Worm (Caenorhabditis elegans) whole organism, early embryonic: ENCODE data around the gene srg-65.

Experiments used
- B0310.2 ChIP-seq: sonication (generic microtip); optimal IDR thresholded peaks from 2 replicates; lab custom pipeline; 2016; ENCODE audit warnings: mild to moderate bottlenecking, missing genetic modification characterization, missing compliant biosample characterization
- F13C5.2 ChIP-seq: sonication (generic microtip); optimal IDR thresholded peaks from 2 replicates; lab custom pipeline; 2017; ENCODE audit warnings: mild to moderate bottlenecking, missing genetic modification characterization, inconsistent platforms, missing compliant biosample characterization
- aly-1 ChIP-seq: sonication (generic microtip); optimal IDR thresholded peaks from 2 replicates; lab custom pipeline; 2016; ENCODE audit warnings: missing genetic modification characterization, missing compliant biosample characterization
- ama-1 ChIP-seq: fragments of 150-350 bp; optimal IDR thresholded peaks from 2 replicates; lab custom pipeline; 2014
- ceh-13 ChIP-seq: fragments of 200-800 bp; sonication (Bioruptor generic); optimal IDR thresholded peaks from 2 replicates; lab custom pipeline; 2018; ENCODE audit warnings: mild to moderate bottlenecking, missing genetic modification characterization, missing compliant biosample characterization
- ceh-36 ChIP-seq: sonication (generic microtip); optimal IDR thresholded peaks from 2 replicates; lab custom pipeline; 2016; ENCODE audit warnings: missing genetic modification characterization, inconsistent platforms, missing compliant biosample characterization
- ets-7 ChIP-seq: sonication (generic microtip); optimal IDR thresholded peaks from 2 replicates; lab custom pipeline; 2016; ENCODE audit warnings: missing genotype, missing genetic modification characterization, missing compliant biosample characterization
- flt-1 ChIP-seq: fragments of 200-800 bp; sonication (Bioruptor generic); IDR thresholded peaks from 2 replicates; pipeline ENCODE4 v1.3.6; 2022; ENCODE audit warnings: missing genetic modification characterization, missing compliant biosample characterization
- hmbx-1 ChIP-seq: sonication (generic microtip); optimal IDR thresholded peaks from 2 replicates; lab custom pipeline; 2016; ENCODE audit warnings: mild to moderate bottlenecking, missing genetic modification characterization, missing compliant biosample characterization
- hmg-4 ChIP-seq: fragments of 200-800 bp; sonication (Bioruptor generic); optimal IDR thresholded peaks from 2 replicates; lab custom pipeline; 2018; ENCODE audit warnings: mild to moderate bottlenecking, missing genetic modification characterization, missing compliant biosample characterization
- hnd-1 ChIP-seq: sonication (generic microtip); optimal IDR thresholded peaks from 2 replicates; lab custom pipeline; 2016; ENCODE audit warnings: missing genetic modification characterization, missing compliant biosample characterization
- pes-1 ChIP-seq: fragments of 200-800 bp; sonication (Bioruptor generic); IDR thresholded peaks from 2 replicates; pipeline ENCODE4 v1.3.6; 2022; ENCODE audit warnings: missing genetic modification reagents, missing genetic modification characterization, missing compliant biosample characterization
- scrt-1 ChIP-seq: fragments of 200-800 bp; sonication (Bioruptor generic); IDR thresholded peaks from 2 replicates; pipeline ENCODE4 v1.3.6; 2022; ENCODE audit warnings: missing genetic modification characterization, missing compliant biosample characterization
- sea-1 ChIP-seq: fragments of 200-800 bp; sonication (Bioruptor generic); conservative IDR thresholded peaks from 2 replicates; pipeline ENCODE4 v1.3.6; 2022; ENCODE audit warnings: missing genetic modification characterization, missing compliant biosample characterization
- tbx-11 ChIP-seq: fragments of 200-800 bp; sonication (Bioruptor generic); IDR thresholded peaks from 2 replicates; pipeline ENCODE4 v1.3.6; 2022; ENCODE audit warnings: missing genetic modification characterization, missing compliant biosample characterization
- tbx-37 ChIP-seq: fragments of 200-800 bp; sonication (Bioruptor generic); conservative IDR thresholded peaks from 2 replicates; pipeline ENCODE4 v1.3.6; 2022; ENCODE audit warnings: missing genetic modification reagents, missing genetic modification characterization, missing compliant biosample characterization
- tra-4 ChIP-seq: sonication (generic microtip); optimal IDR thresholded peaks from 2 replicates; lab custom pipeline; 2017; ENCODE audit warnings: missing genetic modification characterization, missing compliant biosample characterization

Gene srg-65

ce11 chrV:5499475-5499874 lies 14.7 kb upstream of the srg-65 start:
- TF ChIP-seq hmbx-1 (tag; lab: Kevin White, UChicago) (no peak), hnd-1 (no peak), tbx-37 (GFP tag; lab: Robert Waterston, UW) (no peak), ets-7 (no peak), aly-1 (no peak), pes-1 (GFP tag; lab: Robert Waterston, UW) (no peak), B0310.2 (tag; lab: Kevin White, UChicago) (no peak), tra-4 (no peak), flt-1 (GFP tag; lab: Robert Waterston, UW) (no peak), hmg-4 (GFP tag; lab: Kevin White, UChicago) (no peak), ceh-13 (GFP tag; lab: Kevin White, UChicago) (no peak), scrt-1 (GFP tag; lab: Robert Waterston, UW) (no peak), ceh-36 (no peak), tbx-11 (GFP tag; lab: Robert Waterston, UW) (no peak), F13C5.2 (no peak), ama-1 (lab: Kevin White, UChicago) (no peak), sea-1 (no peak)

- no peak for TF ChIP-seq pes-1 (GFP tag; lab: Robert Waterston, UW)
- TF ChIP-seq flt-1 (GFP tag; lab: Robert Waterston, UW), result no peak
- TF ChIP-seq ama-1 (lab: Kevin White, UChicago), result no peak
- TF ChIP-seq aly-1, result no peak
- TF ChIP-seq tbx-37 (GFP tag; lab: Robert Waterston, UW), result no peak
- TF ChIP-seq tra-4, result no peak
- TF ChIP-seq hnd-1, result no peak
- no peak for TF ChIP-seq tbx-11 (GFP tag; lab: Robert Waterston, UW)
- TF ChIP-seq B0310.2 (tag; lab: Kevin White, UChicago), result no peak
- no peak for TF ChIP-seq ceh-36
- TF ChIP-seq sea-1, result no peak
Measured at ce11 chrV:5493447-5493846, 8.7 kb upstream of the srg-65 start, which contains the start of gene T05C3.2. Gene T05C3.2, plus strand, starts transcription at chrV:5493747.

ce11 chrV:5490205-5490604 lies 5.4 kb upstream of the srg-65 start, which contains the start of gene T05C3.6:
Gene T05C3.6, plus strand, starts transcription at chrV:5490445.
- no peak for TF ChIP-seq aly-1
- no peak for TF ChIP-seq tbx-11 (GFP tag; lab: Robert Waterston, UW)
- no peak for TF ChIP-seq flt-1 (GFP tag; lab: Robert Waterston, UW)
- no peak for TF ChIP-seq ets-7
- TF ChIP-seq hmbx-1 (tag; lab: Kevin White, UChicago), result no peak
- TF ChIP-seq hmg-4 (GFP tag; lab: Kevin White, UChicago), result no peak
- no peak for TF ChIP-seq tbx-37 (GFP tag; lab: Robert Waterston, UW)
- no peak for TF ChIP-seq F13C5.2
- TF ChIP-seq ceh-36, result no peak
- no peak for TF ChIP-seq tra-4
- no peak for TF ChIP-seq ama-1 (lab: Kevin White, UChicago)
- TF ChIP-seq ceh-13 (GFP tag; lab: Kevin White, UChicago), result no peak
- no peak for TF ChIP-seq scrt-1 (GFP tag; lab: Robert Waterston, UW)
- TF ChIP-seq hnd-1, result no peak
- no peak for TF ChIP-seq pes-1 (GFP tag; lab: Robert Waterston, UW)
- TF ChIP-seq sea-1, result no peak
- TF ChIP-seq B0310.2 (tag; lab: Kevin White, UChicago), result no peak

ce11 chrV:5488766-5489165 lies 4.0 kb upstream of the srg-65 start, which contains the start of gene grl-18:
Gene grl-18, minus strand, starts transcription at chrV:5488866.
- no peak for TF ChIP-seq ets-7
- no peak for TF ChIP-seq tra-4
- TF ChIP-seq tbx-11 (GFP tag; lab: Robert Waterston, UW), result no peak
- TF ChIP-seq sea-1, result no peak

ce11 chrV:5487180-5487579 lies 2.4 kb upstream of the srg-65 start:
- TF ChIP-seq ceh-13 (GFP tag; lab: Kevin White, UChicago) (no peak), hmbx-1 (tag; lab: Kevin White, UChicago) (no peak), ama-1 (lab: Kevin White, UChicago) (no peak), tra-4 (no peak), hnd-1 (no peak), flt-1 (GFP tag; lab: Robert Waterston, UW) (no peak), hmg-4 (GFP tag; lab: Kevin White, UChicago) (no peak), pes-1 (GFP tag; lab: Robert Waterston, UW) (no peak), sea-1 (no peak), F13C5.2 (no peak), ceh-36 (no peak), tbx-11 (GFP tag; lab: Robert Waterston, UW) (no peak), B0310.2 (tag; lab: Kevin White, UChicago) (no peak), scrt-1 (GFP tag; lab: Robert Waterston, UW) (no peak), tbx-37 (GFP tag; lab: Robert Waterston, UW) (no peak), ets-7 (no peak)

ce11 chrV:5482315-5482714 lies 2.5 kb downstream of the srg-65 start, which contains the start of gene srg-66:
Gene srg-66, minus strand, starts transcription at chrV:5482415.
- no peak for TF ChIP-seq aly-1
- no peak for TF ChIP-seq tbx-11 (GFP tag; lab: Robert Waterston, UW)
- TF ChIP-seq hmg-4 (GFP tag; lab: Kevin White, UChicago), result no peak
- TF ChIP-seq tbx-37 (GFP tag; lab: Robert Waterston, UW), result no peak
- TF ChIP-seq hnd-1, result no peak
- TF ChIP-seq flt-1 (GFP tag; lab: Robert Waterston, UW), result no peak
- no peak for TF ChIP-seq scrt-1 (GFP tag; lab: Robert Waterston, UW)
- TF ChIP-seq B0310.2 (tag; lab: Kevin White, UChicago), result no peak
- TF ChIP-seq tra-4, result no peak
- no peak for TF ChIP-seq sea-1
- TF ChIP-seq ceh-36, result no peak
- TF ChIP-seq ceh-13 (GFP tag; lab: Kevin White, UChicago), result no peak
- no peak for TF ChIP-seq hmbx-1 (tag; lab: Kevin White, UChicago)
- TF ChIP-seq ama-1 (lab: Kevin White, UChicago), result no peak
- TF ChIP-seq F13C5.2, result no peak
- no peak for TF ChIP-seq pes-1 (GFP tag; lab: Robert Waterston, UW)
- TF ChIP-seq ets-7, result no peak

ce11 chrV:5477719-5478118 lies 7.0 kb downstream of the srg-65 start:
- no peak for TF ChIP-seq tra-4
- no peak for TF ChIP-seq tbx-11 (GFP tag; lab: Robert Waterston, UW)
- TF ChIP-seq F13C5.2, result no peak
- TF ChIP-seq ama-1 (lab: Kevin White, UChicago), result no peak
- no peak for TF ChIP-seq pes-1 (GFP tag; lab: Robert Waterston, UW)
- TF ChIP-seq hmbx-1 (tag; lab: Kevin White, UChicago), result no peak
- TF ChIP-seq aly-1, result no peak
- no peak for TF ChIP-seq flt-1 (GFP tag; lab: Robert Waterston, UW)
- TF ChIP-seq B0310.2 (tag; lab: Kevin White, UChicago), result no peak
- TF ChIP-seq hnd-1, result no peak
- TF ChIP-seq ets-7, result no peak
- TF ChIP-seq scrt-1 (GFP tag; lab: Robert Waterston, UW), result no peak
- no peak for TF ChIP-seq ceh-13 (GFP tag; lab: Kevin White, UChicago)
- TF ChIP-seq hmg-4 (GFP tag; lab: Kevin White, UChicago), result no peak
